Worm (Caenorhabditis elegans) whole organism, L4 larva: ENCODE measurements around the gene chhy-1.
A peak's percentile ranks its signal among the peaks of the same experiment; 100 is the strongest.

ENCODE experiments used
- D1046.2 ChIP-seq: fragments of 200-800 bp; sonication (Bioruptor generic); IDR thresholded peaks from 2 replicates; pipeline ENCODE4 v1.3.6; 2022; ENCODE audit warnings: missing genetic modification characterization, missing compliant biosample characterization
- F26F4.8 ChIP-seq: fragments of 200-800 bp; sonication (Bioruptor generic); conservative IDR thresholded peaks from 2 replicates; pipeline ENCODE4 v1.3.6; 2022; ENCODE audit warnings: missing genetic modification characterization, missing compliant biosample characterization
- F37D6.2 ChIP-seq: sonication (generic microtip); optimal IDR thresholded peaks from 2 replicates; lab custom pipeline; 2016; ENCODE audit warnings: mild to moderate bottlenecking, missing genetic modification characterization, missing compliant biosample characterization
- Y48G9A.11 ChIP-seq: fragments of 200-800 bp; sonication (Bioruptor generic); IDR thresholded peaks from 2 replicates; pipeline ENCODE4 v1.3.6; 2022; ENCODE audit warnings: missing genetic modification reagents, missing genetic modification characterization, missing compliant biosample characterization
- aha-1 ChIP-seq: fragments of 150-350 bp; peaks from one replicate; lab custom pipeline; 2014; ENCODE audit warnings: missing biosample characterization, missing genetic modification characterization
- ceh-28 ChIP-seq: fragments of 150-350 bp; optimal IDR thresholded peaks from 2 replicates; lab custom pipeline; 2014; ENCODE audit warnings: missing biosample characterization, missing genetic modification reagents, missing genetic modification characterization
- ceh-44 ChIP-seq: fragments of 200-800 bp; sonication (Bioruptor generic); IDR thresholded peaks from 2 replicates; pipeline ENCODE4 v1.3.6; 2022; ENCODE audit warnings: missing genetic modification reagents, missing genetic modification characterization, missing compliant biosample characterization
- ceh-82 ChIP-seq: sonication (generic microtip); optimal IDR thresholded peaks from 2 replicates; lab custom pipeline; 2017; ENCODE audit warnings: missing biosample characterization, missing genetic modification characterization
- ces-1 ChIP-seq: fragments of 150-350 bp; sonication (generic microtip); optimal IDR thresholded peaks from 4 replicates; lab custom pipeline; 2014; ENCODE audit warnings: missing biosample characterization, missing genetic modification reagents, missing genetic modification characterization
- daf-12 ChIP-seq: fragments of 150-350 bp; optimal IDR thresholded peaks from 2 replicates; lab custom pipeline; 2014; ENCODE audit warnings: missing biosample characterization, missing genetic modification reagents, missing genetic modification characterization
- daf-8 ChIP-seq: fragments of 200-800 bp; sonication (Bioruptor generic); IDR thresholded peaks from 2 replicates; pipeline ENCODE4 v1.3.6; 2022; ENCODE audit warnings: missing genetic modification characterization, missing compliant biosample characterization
- dmd-6 ChIP-seq: fragments of 200-800 bp; sonication (Bioruptor generic); IDR thresholded peaks from 2 replicates; pipeline ENCODE4 v1.3.6; 2022; ENCODE audit warnings: missing genetic modification reagents, missing genetic modification characterization, missing compliant biosample characterization
- dmd-9 ChIP-seq: fragments of 200-800 bp; sonication (Bioruptor generic); IDR thresholded peaks from 2 replicates; pipeline ENCODE4 v1.3.6; 2022; ENCODE audit warnings: missing genetic modification reagents, missing genetic modification characterization, missing compliant biosample characterization
- dve-1 ChIP-seq: sonication (generic microtip); optimal IDR thresholded peaks from 2 replicates; lab custom pipeline; 2017; ENCODE audit warnings: antibody characterized with exemption, mild to moderate bottlenecking, missing genetic modification characterization, missing compliant biosample characterization; ENCODE audit not compliant: insufficient read depth
- egl-27 ChIP-seq: sonication (generic microtip); optimal IDR thresholded peaks from 3 replicates; lab custom pipeline; 2017; ENCODE audit warnings: missing biosample characterization, missing genetic modification reagents, missing genetic modification characterization
- egl-43 ChIP-seq: fragments of 200-800 bp; sonication (Bioruptor generic); IDR thresholded peaks from 2 replicates; pipeline ENCODE4 v1.3.6; 2022; ENCODE audit warnings: missing genetic modification reagents, missing genetic modification characterization, missing compliant biosample characterization
- fkh-10 ChIP-seq: fragments of 150-350 bp; optimal IDR thresholded peaks from 2 replicates; lab custom pipeline; 2014; ENCODE audit warnings: missing biosample characterization, missing genetic modification reagents, missing genetic modification characterization
- fos-1 ChIP-seq: fragments of 150-350 bp; optimal IDR thresholded peaks from 2 replicates; lab custom pipeline; 2014; ENCODE audit warnings: missing biosample characterization, missing genetic modification characterization
- hmg-1.1 ChIP-seq: fragments of 200-800 bp; sonication (Bioruptor generic); IDR thresholded peaks from 2 replicates; pipeline ENCODE4 v1.3.6; 2022; ENCODE audit warnings: missing genetic modification reagents, missing genetic modification characterization, missing compliant biosample characterization
- lim-7 ChIP-seq: fragments of 200-800 bp; sonication (Bioruptor generic); IDR thresholded peaks from 2 replicates; pipeline ENCODE4 v1.3.6; 2022; ENCODE audit warnings: missing genetic modification characterization, missing compliant biosample characterization
- lin-1 ChIP-seq: fragments of 200-800 bp; sonication (Bioruptor generic); IDR thresholded peaks from 2 replicates; pipeline ENCODE4 v1.3.6; 2022; ENCODE audit warnings: missing genetic modification reagents, missing genetic modification characterization, missing compliant biosample characterization
- lin-38 ChIP-seq: fragments of 200-800 bp; sonication (Bioruptor generic); IDR thresholded peaks from 2 replicates; pipeline ENCODE4 v1.3.6; 2022; ENCODE audit warnings: missing genetic modification reagents, missing genetic modification characterization, missing compliant biosample characterization
- lin-39 ChIP-seq: fragments of 150-350 bp; optimal IDR thresholded peaks from 2 replicates; lab custom pipeline; 2014; ENCODE audit warnings: missing biosample characterization, missing genetic modification reagents, missing genetic modification characterization
- madf-9 ChIP-seq: fragments of 200-800 bp; sonication (Bioruptor generic); conservative IDR thresholded peaks from 2 replicates; pipeline ENCODE4 v1.3.6; 2022; ENCODE audit warnings: missing genetic modification reagents, missing genetic modification characterization, missing compliant biosample characterization
- mdl-1 ChIP-seq, 2 experiments: fragments of 150-350 bp in 1 of 2; sonication (generic microtip) in 1 of 2; optimal IDR thresholded peaks; 2 replicates each; lab custom pipeline; 2014 to 2017; ENCODE audit warnings: missing biosample characterization in 2 of 2, missing genetic modification characterization in 2 of 2
- mes-2 ChIP-seq: sonication (generic microtip); optimal IDR thresholded peaks from 2 replicates; lab custom pipeline; 2016; ENCODE audit warnings: missing genotype, mild to moderate bottlenecking, missing genetic modification characterization, missing compliant biosample characterization; ENCODE audit not compliant: poor library complexity, severe bottlenecking
- mxl-3 ChIP-seq: fragments of 200-800 bp; sonication (Bioruptor generic); optimal IDR thresholded peaks from 2 replicates; lab custom pipeline; 2018; ENCODE audit warnings: mild to moderate bottlenecking, missing genetic modification characterization, missing compliant biosample characterization
- nhr-10 ChIP-seq: fragments of 150-350 bp; optimal IDR thresholded peaks from 2 replicates; lab custom pipeline; 2014; ENCODE audit warnings: missing biosample characterization, missing genetic modification characterization
- nhr-11 ChIP-seq: fragments of 150-350 bp; optimal IDR thresholded peaks from 2 replicates; lab custom pipeline; 2014; ENCODE audit warnings: missing biosample characterization, missing genetic modification characterization
- nhr-42 ChIP-seq: fragments of 200-800 bp; sonication (Bioruptor generic); IDR thresholded peaks from 2 replicates; pipeline ENCODE4 v1.3.6; 2022; ENCODE audit warnings: missing genetic modification characterization, missing compliant biosample characterization
- nhr-48 ChIP-seq: sonication (generic microtip); optimal IDR thresholded peaks from 2 replicates; lab custom pipeline; 2016; ENCODE audit warnings: mild to moderate bottlenecking, missing genetic modification characterization, missing compliant biosample characterization
- pha-4 ChIP-seq, 2 experiments: fragments of 150-350 bp in 1 of 2; fragments of 200-800 bp in 1 of 2; sonication (Bioruptor generic) in 1 of 2; IDR thresholded peaks in 1 of 2; optimal IDR thresholded peaks in 1 of 2; 2 replicates each; pipeline versions ENCODE4 v1.3.6 to Lab custom; 2014 to 2022; ENCODE audit warnings: missing genetic modification characterization in 2 of 2, missing genetic modification reagents in 2 of 2, missing biosample characterization in 1 of 2, missing compliant biosample characterization in 1 of 2
- php-3 ChIP-seq: fragments of 200-800 bp; sonication (Bioruptor generic); IDR thresholded peaks from 2 replicates; pipeline ENCODE4 v1.3.6; 2022; ENCODE audit warnings: missing genetic modification reagents, missing genetic modification characterization, missing compliant biosample characterization
- snpc-4 ChIP-seq: fragments of 150-350 bp; optimal IDR thresholded peaks from 2 replicates; lab custom pipeline; 2014; ENCODE audit warnings: missing biosample characterization, missing genetic modification characterization
- spr-1 ChIP-seq: sonication (generic microtip); optimal IDR thresholded peaks from 2 replicates; lab custom pipeline; 2016; ENCODE audit warnings: mild to moderate bottlenecking, missing genetic modification characterization, missing compliant biosample characterization
- tag-97 ChIP-seq: fragments of 200-800 bp; sonication (Bioruptor generic); IDR thresholded peaks from 2 replicates; pipeline ENCODE4 v1.3.6; 2022; ENCODE audit warnings: missing genetic modification characterization, missing compliant biosample characterization
- tra-1 ChIP-seq: fragments of 200-800 bp; sonication (Bioruptor generic); IDR thresholded peaks from 2 replicates; pipeline ENCODE4 v1.3.6; 2022; ENCODE audit warnings: missing genetic modification reagents, missing genetic modification characterization, missing compliant biosample characterization
- unc-130 ChIP-seq: sonication (generic microtip); optimal IDR thresholded peaks from 2 replicates; lab custom pipeline; 2016; ENCODE audit warnings: missing genetic modification reagents, missing genetic modification characterization, missing compliant biosample characterization
- zag-1 ChIP-seq: fragments of 150-350 bp; optimal IDR thresholded peaks from 2 replicates; lab custom pipeline; 2014; ENCODE audit warnings: missing biosample characterization, missing genetic modification characterization
- zfp-3 ChIP-seq: fragments of 200-800 bp; sonication (Bioruptor generic); conservative IDR thresholded peaks from 2 replicates; pipeline ENCODE4 v1.3.6; 2022; ENCODE audit warnings: missing genetic modification reagents, missing genetic modification characterization, missing compliant biosample characterization
- zip-11 ChIP-seq: fragments of 200-800 bp; sonication (Bioruptor generic); IDR thresholded peaks from 2 replicates; pipeline ENCODE4 v1.3.6; 2022; ENCODE audit warnings: missing genetic modification characterization, missing compliant biosample characterization
- ztf-11 ChIP-seq: fragments of 150-350 bp; optimal IDR thresholded peaks from 2 replicates; lab custom pipeline; 2014; ENCODE audit warnings: missing biosample characterization, missing genetic modification characterization

The chhy-1 gene

DNA sequence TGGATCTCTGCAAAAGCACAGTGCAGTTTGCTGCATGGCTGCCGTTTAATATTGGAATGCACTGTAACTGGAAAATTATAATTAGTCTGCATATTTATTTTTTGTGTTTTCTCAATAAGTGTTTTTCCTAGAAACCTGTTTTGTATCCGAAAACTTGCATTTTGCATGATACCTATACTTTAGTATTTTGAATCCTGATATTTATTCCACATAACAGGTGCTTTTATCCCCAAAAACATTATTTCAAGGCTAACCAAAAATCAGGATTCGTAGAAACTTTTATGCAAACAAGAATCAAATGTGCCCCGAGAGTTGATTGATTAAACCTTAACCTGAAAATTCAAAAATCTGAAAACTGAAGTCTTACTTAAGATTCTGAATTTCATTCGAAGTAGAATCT lies 6.8 kb downstream of the chhy-1 start:
- TF ChIP-seq nhr-11 (tag; lab: Kevin White, UChicago) (no peak), dmd-6 (GFP tag; lab: Robert Waterston, UW) (no peak), dve-1 (no peak), snpc-4 (tag; lab: Kevin White, UChicago) (no peak)

DNA sequence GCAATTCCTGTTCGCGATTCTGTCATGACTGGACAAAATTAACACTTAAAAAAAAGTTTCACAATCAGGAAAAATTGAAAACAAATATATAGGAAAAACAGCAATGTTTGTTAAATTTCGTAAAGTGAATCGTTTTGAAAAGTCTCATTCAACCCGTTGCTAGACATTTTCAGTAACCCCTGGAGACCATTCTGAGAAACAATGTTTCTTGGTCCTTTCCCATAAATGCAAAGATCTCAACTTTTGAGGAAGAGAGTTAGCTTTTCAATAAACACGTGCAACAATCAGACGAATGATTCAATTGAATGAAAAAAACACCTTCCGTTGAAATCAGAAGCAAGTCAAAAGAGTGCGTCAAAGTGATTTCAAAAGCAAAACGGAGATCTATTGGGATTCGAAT lies 7.3 kb downstream of the chhy-1 start, which contains the start of gene F28C6.9:
Gene F28C6.9 (minus strand): TSS at position 101 of the 400 bp plus-strand sequence.
- no peak for TF ChIP-seq snpc-4 (tag; lab: Kevin White, UChicago)
- no peak for TF ChIP-seq hmg-1.1 (GFP tag; lab: Robert Waterston, UW)
- TF ChIP-seq fkh-10 (GFP tag; lab: Kevin White, UChicago): no peak
- TF ChIP-seq unc-130 (GFP tag; lab: Kevin White, UChicago): no peak
- TF ChIP-seq mxl-3: no peak
- TF ChIP-seq nhr-42 (GFP tag; lab: Robert Waterston, UW): no peak
- TF ChIP-seq egl-27 (tag; lab: Kevin White, UChicago): no peak
- TF ChIP-seq spr-1 (tag; lab: Kevin White, UChicago): no peak
- no peak for TF ChIP-seq aha-1
- no peak for TF ChIP-seq ceh-28 (tag; lab: Kevin White, UChicago)

DNA sequence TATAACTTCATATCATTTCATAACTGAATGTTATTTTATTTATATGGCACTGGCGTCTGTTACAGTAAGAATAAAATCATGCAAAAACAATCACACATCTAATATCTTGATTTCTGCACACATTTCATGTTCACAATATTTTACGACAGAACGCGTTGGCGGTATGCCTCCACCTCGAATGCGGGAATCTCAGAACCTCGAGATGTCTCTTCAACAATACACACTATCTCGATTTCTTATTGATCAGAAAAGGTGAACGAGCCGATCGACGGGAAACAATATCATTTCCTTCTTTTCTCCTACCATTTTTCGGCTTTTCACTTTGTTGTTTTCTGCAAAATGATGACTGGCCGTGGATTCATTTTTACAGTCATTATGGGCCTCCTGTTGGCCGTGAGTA lies 9.8 kb downstream of the chhy-1 start, which contains the start of gene F28C6.10:
Gene F28C6.10 (plus strand): TSS at position 301 of the 400 bp plus-strand sequence.
- TF ChIP-seq hmg-1.1 (GFP tag; lab: Robert Waterston, UW): no peak
- no peak for TF ChIP-seq pha-4 (GFP tag; IDR thresholded peaks at IDR 0.05; lab: Robert Waterston, UW)
- no peak for TF ChIP-seq pha-4 (tag; optimal IDR thresholded peaks at IDR 0.05; lab: Kevin White, UChicago)
- TF ChIP-seq zip-11 (GFP tag; lab: Robert Waterston, UW): no peak
- TF ChIP-seq aha-1: no peak
- TF ChIP-seq spr-1 (tag; lab: Kevin White, UChicago): no peak
- TF ChIP-seq F26F4.8 (GFP tag; lab: Robert Waterston, UW): no peak
- no peak for TF ChIP-seq ceh-82 (tag; lab: Kevin White, UChicago)
- no peak for TF ChIP-seq lin-38 (GFP tag; lab: Robert Waterston, UW)
- TF ChIP-seq dmd-9 (GFP tag; lab: Robert Waterston, UW): no peak
- TF ChIP-seq ztf-11: no peak
- TF ChIP-seq, all 104 proteins: peak for 0

DNA sequence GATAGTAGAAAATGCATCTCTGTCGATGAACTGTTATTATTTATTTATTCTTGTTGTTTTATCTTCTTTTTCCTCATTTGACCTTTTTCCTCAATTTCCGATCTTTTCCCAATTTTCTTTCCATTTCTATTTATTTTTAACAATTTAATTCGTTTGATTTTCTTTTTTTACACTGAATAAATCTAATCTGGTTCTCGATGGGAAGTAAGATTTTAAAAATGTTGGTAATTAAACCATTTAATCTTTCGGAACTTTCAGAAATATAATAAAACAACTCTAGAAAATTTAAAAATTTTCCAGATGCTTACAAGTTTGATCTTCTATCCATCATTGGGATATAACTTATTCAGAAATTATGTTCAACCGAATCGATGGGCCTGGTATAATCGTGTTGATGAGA lies 10.9 kb downstream of the chhy-1 start, which contains the start of gene F28C6.8:
Gene F28C6.8 (plus strand): TSS at position 301 of the 400 bp plus-strand sequence.
- TF ChIP-seq zag-1 (tag; lab: Kevin White, UChicago): no peak
- TF ChIP-seq daf-12 (tag; lab: Kevin White, UChicago): no peak
- TF ChIP-seq tra-1: no peak
- TF ChIP-seq hmg-1.1 (GFP tag; lab: Robert Waterston, UW): no peak
- TF ChIP-seq F37D6.2: no peak
- TF ChIP-seq mdl-1 (tag; optimal IDR thresholded peaks at IDR 0.05; lab: Kevin White, UChicago): no peak
- TF ChIP-seq nhr-10: no peak
- TF ChIP-seq lin-39: no peak

DNA sequence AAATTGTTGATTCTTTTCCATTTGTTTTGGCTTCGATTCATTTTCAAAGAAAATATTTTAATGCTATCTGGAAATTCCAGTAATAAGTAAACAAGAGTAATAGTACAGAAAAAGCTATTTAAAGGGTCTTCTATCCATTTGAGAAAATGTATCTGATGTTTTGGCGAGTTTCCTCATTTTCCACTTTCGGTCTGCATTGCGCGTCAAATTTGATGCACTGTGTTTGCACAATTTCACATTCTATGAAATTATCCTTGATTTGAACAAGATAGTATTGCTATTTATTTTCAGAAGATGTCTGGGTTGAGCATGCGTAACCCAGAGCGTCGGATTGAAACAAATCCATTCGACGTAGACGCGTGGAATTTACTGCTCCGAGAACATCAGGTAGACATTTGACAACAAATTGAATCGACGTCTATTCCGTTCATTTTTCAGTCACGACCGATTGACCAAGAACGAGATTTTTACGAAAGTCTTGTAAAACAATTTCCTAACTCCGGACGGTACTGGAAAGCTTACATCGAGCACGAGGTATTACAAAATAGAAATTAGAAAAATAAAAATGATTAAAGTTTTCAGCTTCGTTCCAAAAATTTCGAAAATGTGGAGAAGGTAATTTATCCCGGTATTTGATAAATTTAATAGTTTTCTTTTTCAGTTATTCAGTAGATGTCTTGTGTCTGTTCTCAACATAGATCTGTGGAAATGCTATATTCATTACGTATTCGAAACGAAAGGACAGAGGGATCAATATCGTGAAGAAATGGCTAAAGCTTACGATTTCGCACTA lies 13.7 kb downstream of the chhy-1 start, which contains the start of gene suf-1:
Gene suf-1 (plus strand): TSS at position 280 of the 793 bp plus-strand sequence.
- TF ChIP-seq egl-27 (tag; lab: Kevin White, UChicago) (no peak), madf-9 (GFP tag; lab: Robert Waterston, UW) (no peak), Y48G9A.11 (GFP tag; lab: Robert Waterston, UW) (peak; percentile 64; the same call in 1 of the 2 replicates), tag-97 (no peak), lim-7 (GFP tag; lab: Robert Waterston, UW) (no peak), fos-1 (tag; lab: Kevin White, UChicago) (no peak), egl-43 (no peak), php-3 (GFP tag; lab: Robert Waterston, UW) (no peak), ceh-44 (no peak), dmd-6 (GFP tag; lab: Robert Waterston, UW) (no peak), D1046.2 (no peak), zfp-3 (GFP tag; lab: Robert Waterston, UW) (no peak), pha-4 (GFP tag; IDR thresholded peaks at IDR 0.05; lab: Robert Waterston, UW) (peak; percentile 46; the same call in 1 of the 2 replicates), pha-4 (tag; optimal IDR thresholded peaks at IDR 0.05; lab: Kevin White, UChicago) (no peak), daf-12 (tag; lab: Kevin White, UChicago) (no peak), lin-1 (GFP tag; lab: Robert Waterston, UW) (peak; percentile 22; the same call in 1 of the 2 replicates), nhr-48 (tag; lab: Kevin White, UChicago) (no peak), daf-8 (no peak), mes-2 (tag; lab: Kevin White, UChicago) (peak; percentile 69), ces-1 (no peak)
